Fruit fly (Drosophila melanogaster): ENCODE data around the gene Gr97a.
A peak's percentile ranks its signal among the peaks of the same experiment; 100 is the strongest.

The Gr97a gene

DNA sequence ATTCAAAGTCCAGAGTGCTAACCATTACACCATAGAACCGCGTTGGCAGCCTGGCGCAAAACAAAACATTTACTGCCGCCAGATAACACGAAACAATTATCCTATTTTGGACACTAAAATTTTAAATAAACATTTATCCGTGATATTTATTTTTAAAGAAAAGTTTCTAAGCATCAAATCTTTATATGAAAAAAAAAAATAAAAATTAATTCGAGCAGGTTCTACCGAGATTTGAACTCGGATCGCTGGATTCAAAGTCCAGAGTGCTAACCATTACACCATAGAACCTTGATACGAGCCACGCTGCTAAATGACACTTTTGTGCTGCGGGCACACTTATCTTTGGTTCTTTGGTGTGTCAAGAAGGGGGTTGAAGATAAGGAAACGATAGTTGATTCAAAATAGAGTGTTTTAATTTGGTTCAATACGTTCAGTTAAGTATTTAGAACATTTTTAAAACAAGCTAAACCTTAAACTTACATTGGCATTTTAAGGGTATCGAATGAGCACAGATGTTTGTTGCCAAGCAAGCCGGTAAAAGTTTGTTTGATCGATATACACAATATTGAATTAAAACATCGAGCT lies 18.9 kb downstream of the Gr97a start, which contains the start of gene Spag1:
Gene Spag1, plus strand, starts transcription at position 535 of the 585 bp plus-strand sequence.
- TF ChIP-seq toe (GFP tag; optimal IDR thresholded peaks at IDR 0.05) (peak; percentile 89), CG33017 (tag; optimal IDR thresholded peaks at IDR 0.05) (peak; percentile 55), CG7045 (GFP tag; optimal IDR thresholded peaks at IDR 0.05) (peak; percentile 26), tj (GFP tag; optimal IDR thresholded peaks at IDR 0.05) (peak; percentile 48), CG5204 (GFP tag; optimal IDR thresholded peaks at IDR 0.05) (peak; percentile 75), cnc (optimal IDR thresholded peaks at IDR 0.05) (no peak), CG1620 (GFP tag; optimal IDR thresholded peaks at IDR 0.05) (no peak), Clk (GFP tag; optimal IDR thresholded peaks at IDR 0.05) (no peak), CG14711 (tag; optimal IDR thresholded peaks at IDR 0.05) (peak; percentile 1), Crg-1 (GFP tag; optimal IDR thresholded peaks at IDR 0.05) (no peak), bab1 (GFP tag; optimal IDR thresholded peaks at IDR 0.05) (peak; percentile 62), Hr96 (GFP tag; optimal IDR thresholded peaks at IDR 0.05) (peak; percentile 85), CG7101 (tag; optimal IDR thresholded peaks at IDR 0.05) (peak; percentile 29), pad (GFP tag; optimal IDR thresholded peaks at IDR 0.05) (no peak), CG11617 (GFP tag; optimal IDR thresholded peaks at IDR 0.05) (peak; percentile 59), kay (GFP tag; ENCODE audit: borderline replicate concordance) (peak; percentile 100), Mnt (GFP tag; optimal IDR thresholded peaks at IDR 0.05) (peak; percentile 32), ovo (GFP tag; optimal IDR thresholded peaks at IDR 0.05) (no peak), cic (GFP tag; optimal IDR thresholded peaks at IDR 0.05) (peak; percentile 32), CG12768 (GFP tag; optimal IDR thresholded peaks at IDR 0.05) (peak; percentile 98)

- TF ChIP-seq toe (GFP tag; optimal IDR thresholded peaks at IDR 0.05): no peak
- TF ChIP-seq CG33017 (tag; optimal IDR thresholded peaks at IDR 0.05): no peak
- TF ChIP-seq pad (GFP tag; optimal IDR thresholded peaks at IDR 0.05): no peak
- TF ChIP-seq tj (GFP tag; optimal IDR thresholded peaks at IDR 0.05): no peak
- no peak for TF ChIP-seq CG12768 (GFP tag; optimal IDR thresholded peaks at IDR 0.05)
- TF ChIP-seq Mnt (GFP tag; optimal IDR thresholded peaks at IDR 0.05): no peak
- TF ChIP-seq ovo (GFP tag; optimal IDR thresholded peaks at IDR 0.05): no peak
- TF ChIP-seq CG14711 (tag; optimal IDR thresholded peaks at IDR 0.05): peak; percentile 98
- TF ChIP-seq cic (GFP tag; optimal IDR thresholded peaks at IDR 0.05): peak; percentile 16
- no peak for TF ChIP-seq CG7045 (GFP tag; optimal IDR thresholded peaks at IDR 0.05)
- no peak for TF ChIP-seq CG5204 (GFP tag; optimal IDR thresholded peaks at IDR 0.05)
- TF ChIP-seq Hr96 (GFP tag; optimal IDR thresholded peaks at IDR 0.05): no peak
- TF ChIP-seq Clk (GFP tag; optimal IDR thresholded peaks at IDR 0.05): no peak
- no peak for TF ChIP-seq Crg-1 (GFP tag; optimal IDR thresholded peaks at IDR 0.05)
- TF ChIP-seq cnc (optimal IDR thresholded peaks at IDR 0.05): no peak
- peak; percentile 18 for TF ChIP-seq CG7101 (tag; optimal IDR thresholded peaks at IDR 0.05)
- TF ChIP-seq kay (GFP tag; ENCODE audit: borderline replicate concordance): peak; percentile 84
- TF ChIP-seq CG1620 (GFP tag; optimal IDR thresholded peaks at IDR 0.05): no peak
- TF ChIP-seq bab1 (GFP tag; optimal IDR thresholded peaks at IDR 0.05): peak; percentile 64
- no peak for TF ChIP-seq CG11617 (GFP tag; optimal IDR thresholded peaks at IDR 0.05)
Measured at dm6 chr3R:26945233-26945632, 21.1 kb downstream of the Gr97a start, which contains the start of gene CG14252. Gene CG14252, plus strand, starts transcription at chr3R:26945534.

DNA sequence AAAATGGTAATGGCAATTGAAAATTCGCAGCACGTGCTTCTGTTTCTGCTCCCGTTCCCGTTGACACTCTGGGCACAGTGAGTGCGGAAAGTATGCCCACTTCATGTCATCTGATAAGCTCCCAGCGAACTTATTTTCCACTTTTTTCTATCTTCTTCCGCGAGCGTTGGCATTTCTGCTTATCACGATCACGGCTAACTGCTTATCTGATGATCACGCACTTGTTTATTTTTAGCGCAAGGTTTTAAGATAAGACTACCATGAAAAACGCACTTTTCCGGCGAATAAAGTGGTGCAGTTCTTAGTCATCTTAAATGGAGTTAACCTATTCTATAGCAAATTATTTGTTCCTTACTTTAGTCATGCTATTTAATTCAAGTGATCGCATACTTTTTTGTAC lies 28.9 kb downstream of the Gr97a start:
- TF ChIP-seq CG5204 (GFP tag; optimal IDR thresholded peaks at IDR 0.05) (peak; percentile 40), toe (GFP tag; optimal IDR thresholded peaks at IDR 0.05) (no peak), bab1 (GFP tag; optimal IDR thresholded peaks at IDR 0.05) (no peak), CG33017 (tag; optimal IDR thresholded peaks at IDR 0.05) (no peak)

- no peak for TF ChIP-seq CG12768 (GFP tag; optimal IDR thresholded peaks at IDR 0.05)
- no peak for TF ChIP-seq CG5204 (GFP tag; optimal IDR thresholded peaks at IDR 0.05)
- no peak for TF ChIP-seq pad (GFP tag; optimal IDR thresholded peaks at IDR 0.05)
- TF ChIP-seq kay (GFP tag; ENCODE audit: borderline replicate concordance): no peak
- no peak for TF ChIP-seq CG14711 (tag; optimal IDR thresholded peaks at IDR 0.05)
- TF ChIP-seq ovo (GFP tag; optimal IDR thresholded peaks at IDR 0.05): no peak
- no peak for TF ChIP-seq Clk (GFP tag; optimal IDR thresholded peaks at IDR 0.05)
- TF ChIP-seq CG7101 (tag; optimal IDR thresholded peaks at IDR 0.05): no peak
Measured at dm6 chr3R:26936501-26936900, 29.8 kb downstream of the Gr97a start.

DNA sequence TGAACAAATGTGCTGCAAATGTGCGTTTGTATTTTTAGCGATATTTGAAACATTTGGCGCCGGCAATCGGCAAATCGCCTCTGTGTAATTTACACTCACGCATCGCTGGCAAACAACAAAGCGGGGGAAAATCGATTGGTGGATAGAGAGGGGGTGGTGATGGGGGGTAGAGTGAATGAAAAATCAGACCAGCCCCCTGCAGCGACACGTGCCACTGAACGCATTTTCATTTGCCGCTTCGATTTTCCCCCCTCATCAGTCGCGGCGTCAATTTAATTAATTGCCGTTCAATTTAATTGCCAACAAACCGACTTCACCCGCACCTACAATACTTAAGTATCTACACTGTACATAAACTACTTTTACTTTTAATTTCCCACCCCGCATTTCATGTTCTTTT lies 30.9 kb downstream of the Gr97a start:
- TF ChIP-seq Crg-1 (GFP tag; optimal IDR thresholded peaks at IDR 0.05) (no peak), Mnt (GFP tag; optimal IDR thresholded peaks at IDR 0.05) (no peak), toe (GFP tag; optimal IDR thresholded peaks at IDR 0.05) (no peak), CG5204 (GFP tag; optimal IDR thresholded peaks at IDR 0.05) (no peak), cnc (optimal IDR thresholded peaks at IDR 0.05) (no peak), CG14711 (tag; optimal IDR thresholded peaks at IDR 0.05) (no peak), ovo (GFP tag; optimal IDR thresholded peaks at IDR 0.05) (no peak)

dm6 chr3R:26934523-26934922 lies 31.8 kb downstream of the Gr97a start:
- TF ChIP-seq CG7101 (tag; optimal IDR thresholded peaks at IDR 0.05) (no peak), CG5204 (GFP tag; optimal IDR thresholded peaks at IDR 0.05) (no peak), Mnt (GFP tag; optimal IDR thresholded peaks at IDR 0.05) (no peak), kay (GFP tag; ENCODE audit: borderline replicate concordance) (no peak), bab1 (GFP tag; optimal IDR thresholded peaks at IDR 0.05) (no peak), CG14711 (tag; optimal IDR thresholded peaks at IDR 0.05) (no peak), pad (GFP tag; optimal IDR thresholded peaks at IDR 0.05) (no peak), Hr96 (GFP tag; optimal IDR thresholded peaks at IDR 0.05) (no peak), cic (GFP tag; optimal IDR thresholded peaks at IDR 0.05) (no peak), tj (GFP tag; optimal IDR thresholded peaks at IDR 0.05) (no peak), CG11617 (GFP tag; optimal IDR thresholded peaks at IDR 0.05) (no peak), Clk (GFP tag; optimal IDR thresholded peaks at IDR 0.05) (no peak), toe (GFP tag; optimal IDR thresholded peaks at IDR 0.05) (no peak), ovo (GFP tag; optimal IDR thresholded peaks at IDR 0.05) (no peak), CG1620 (GFP tag; optimal IDR thresholded peaks at IDR 0.05) (no peak)
